Worm (Caenorhabditis elegans) whole organism, midembryonic: ENCODE data around the gene nlg-1.

Source experiments
- T22C8.4 ChIP-seq: fragments of 200-800 bp; sonication (Bioruptor generic); IDR thresholded peaks from 2 replicates; pipeline ENCODE4 v1.3.6; 2022; ENCODE audit warnings: missing genetic modification characterization, missing compliant biosample characterization
- cog-1 ChIP-seq: sonication (generic microtip); optimal IDR thresholded peaks from 2 replicates; lab custom pipeline; 2016; ENCODE audit warnings: missing genetic modification characterization, missing compliant biosample characterization
- flt-1 ChIP-seq: fragments of 200-800 bp; sonication (Bioruptor generic); IDR thresholded peaks from 2 replicates; pipeline ENCODE4 v1.3.6; 2022; ENCODE audit warnings: missing genetic modification characterization, missing compliant biosample characterization
- klf-2 ChIP-seq: fragments of 200-800 bp; sonication (Bioruptor generic); conservative IDR thresholded peaks from 2 replicates; pipeline ENCODE4 v1.3.6; 2022; ENCODE audit warnings: missing genetic modification reagents, missing genetic modification characterization, missing compliant biosample characterization
- med-1 ChIP-seq: sonication (generic microtip); optimal IDR thresholded peaks from 2 replicates; lab custom pipeline; 2017; ENCODE audit warnings: missing genetic modification characterization, mild to moderate bottlenecking, missing compliant biosample characterization, antibody characterized with exemption, missing genetic modification reagents; ENCODE audit not compliant: insufficient read depth
- ref-1 ChIP-seq: fragments of 200-800 bp; sonication (Bioruptor generic); conservative IDR thresholded peaks from 2 replicates; pipeline ENCODE4 v1.3.6; 2022; ENCODE audit warnings: missing genetic modification reagents, missing genetic modification characterization, missing compliant biosample characterization
- tab-1 ChIP-seq: fragments of 200-800 bp; sonication (Bioruptor generic); IDR thresholded peaks from 2 replicates; pipeline ENCODE4 v1.3.6; 2022; ENCODE audit warnings: missing genetic modification characterization, missing compliant biosample characterization
- ztf-23 ChIP-seq: fragments of 200-800 bp; sonication (Bioruptor generic); IDR thresholded peaks from 2 replicates; pipeline ENCODE4 v1.3.6; 2022; ENCODE audit warnings: missing genetic modification reagents, missing genetic modification characterization, missing compliant biosample characterization
- ztf-29 ChIP-seq: fragments of 200-800 bp; sonication (Bioruptor generic); IDR thresholded peaks from 2 replicates; pipeline ENCODE4 v1.3.6; 2022; ENCODE audit warnings: missing genetic modification reagents, missing genetic modification characterization, missing compliant biosample characterization

The nlg-1 gene

DNA sequence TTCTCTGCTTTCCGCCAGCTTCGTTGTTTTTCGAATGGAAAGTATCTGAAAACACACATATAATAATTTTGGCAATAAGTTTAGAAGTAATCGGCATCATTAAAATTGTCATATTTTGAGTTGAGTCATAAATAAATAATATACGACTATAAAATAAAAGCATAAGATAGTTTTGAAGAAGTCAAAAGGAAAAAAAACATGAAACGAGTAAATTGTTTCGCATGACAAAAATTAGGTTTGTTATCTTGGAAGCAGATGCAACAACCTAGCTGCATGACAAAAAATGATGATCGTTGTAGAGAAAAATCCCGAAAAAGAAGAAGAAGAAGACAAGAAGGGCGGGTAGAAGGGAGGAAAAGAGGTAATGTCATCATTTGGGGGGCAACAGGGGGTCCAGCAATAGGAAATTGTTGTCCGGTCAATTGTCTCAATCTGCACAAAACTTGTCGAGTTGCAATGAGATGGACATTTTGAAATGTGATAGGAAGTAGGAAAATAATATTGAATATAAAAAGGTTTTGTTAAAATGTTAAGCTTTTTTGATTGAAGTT lies at the start of gene nlg-1:
nlg-1 (minus strand) TSS at position 51 of the 551 bp plus-strand sequence.
- no peak for TF ChIP-seq ref-1 (GFP tag; lab: Robert Waterston, UW)
- no peak for TF ChIP-seq cog-1 (tag; lab: Kevin White, UChicago)
- no peak for TF ChIP-seq flt-1 (GFP tag; lab: Robert Waterston, UW)
- no peak for TF ChIP-seq klf-2 (GFP tag; lab: Robert Waterston, UW)
- TF ChIP-seq tab-1: no peak
- no peak for TF ChIP-seq ztf-29 (GFP tag; lab: Robert Waterston, UW)

- TF ChIP-seq ztf-23 (GFP tag; lab: Robert Waterston, UW): no peak
- TF ChIP-seq flt-1 (GFP tag; lab: Robert Waterston, UW): no peak
- no peak for TF ChIP-seq ztf-29 (GFP tag; lab: Robert Waterston, UW)
- no peak for TF ChIP-seq med-1 (GFP tag; lab: Kevin White, UChicago)
- no peak for TF ChIP-seq klf-2 (GFP tag; lab: Robert Waterston, UW)
- TF ChIP-seq cog-1 (tag; lab: Kevin White, UChicago): no peak
- no peak for TF ChIP-seq T22C8.4 (GFP tag; lab: Robert Waterston, UW)
- no peak for TF ChIP-seq tab-1
- no peak for TF ChIP-seq ref-1 (GFP tag; lab: Robert Waterston, UW)
Observed at ce11 chrX:13676892-13677291, 45.9 kb upstream of the nlg-1 start, which contains the start of gene gck-4. Gene gck-4, plus strand, starts transcription at chrX:13677192.

ce11 chrX:13675444-13675843 lies 44.5 kb upstream of the nlg-1 start:
- no peak for TF ChIP-seq ztf-29 (GFP tag; lab: Robert Waterston, UW)
- TF ChIP-seq flt-1 (GFP tag; lab: Robert Waterston, UW): 0 out of 2 replicates have a peak, but pooled peaks have one; percentile 7

DNA sequence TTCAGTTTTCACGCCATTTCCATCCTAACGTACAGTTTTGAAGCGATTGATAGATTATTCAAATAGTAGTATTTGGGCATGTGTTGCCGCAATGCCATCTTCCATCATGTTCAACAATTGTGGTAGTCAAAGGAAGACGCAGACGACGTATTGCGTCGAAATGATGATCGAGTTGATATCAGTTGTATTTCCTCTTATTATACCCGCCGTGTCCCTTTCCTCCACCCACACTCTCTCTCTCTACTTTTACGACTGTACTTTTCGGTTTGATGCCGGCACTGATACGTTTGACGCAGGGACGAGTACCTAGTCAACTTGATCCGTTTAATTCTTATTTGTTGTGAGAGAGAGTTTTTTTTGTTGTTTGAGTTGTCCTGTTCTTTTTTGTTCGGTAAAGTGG lies 41.6 kb upstream of the nlg-1 start:
- no peak for TF ChIP-seq klf-2 (GFP tag; lab: Robert Waterston, UW)
- no peak for TF ChIP-seq flt-1 (GFP tag; lab: Robert Waterston, UW)
- TF ChIP-seq med-1 (GFP tag; lab: Kevin White, UChicago): no peak
- no peak for TF ChIP-seq ref-1 (GFP tag; lab: Robert Waterston, UW)
- TF ChIP-seq ztf-23 (GFP tag; lab: Robert Waterston, UW): no peak
- TF ChIP-seq T22C8.4 (GFP tag; lab: Robert Waterston, UW): no peak
- TF ChIP-seq tab-1: no peak
- no peak for TF ChIP-seq cog-1 (tag; lab: Kevin White, UChicago)
- no peak for TF ChIP-seq ztf-29 (GFP tag; lab: Robert Waterston, UW)

DNA sequence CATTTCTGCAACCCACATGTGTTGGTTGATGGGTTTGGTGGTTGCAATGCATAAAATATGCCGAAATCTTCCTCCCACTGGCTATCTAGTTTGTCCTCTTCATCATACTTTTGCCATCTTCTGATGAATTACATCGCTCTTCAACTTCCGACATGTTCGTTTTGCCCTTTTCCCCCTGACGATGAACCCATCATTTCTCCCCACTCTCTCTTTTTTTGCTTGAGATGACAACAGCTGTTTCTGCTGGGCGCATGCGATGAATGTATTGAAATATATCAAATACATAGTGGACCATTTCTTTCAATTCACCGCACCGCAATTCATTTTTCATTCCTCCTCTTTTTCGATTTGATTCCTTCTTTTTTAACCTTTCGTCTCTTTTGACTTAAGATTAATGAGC lies 40.0 kb upstream of the nlg-1 start:
- no peak for TF ChIP-seq med-1 (GFP tag; lab: Kevin White, UChicago)
- TF ChIP-seq tab-1: no peak
- no peak for TF ChIP-seq flt-1 (GFP tag; lab: Robert Waterston, UW)
- no peak for TF ChIP-seq T22C8.4 (GFP tag; lab: Robert Waterston, UW)
- TF ChIP-seq ref-1 (GFP tag; lab: Robert Waterston, UW): no peak
- no peak for TF ChIP-seq ztf-29 (GFP tag; lab: Robert Waterston, UW)
- TF ChIP-seq cog-1 (tag; lab: Kevin White, UChicago): no peak
- no peak for TF ChIP-seq klf-2 (GFP tag; lab: Robert Waterston, UW)

DNA sequence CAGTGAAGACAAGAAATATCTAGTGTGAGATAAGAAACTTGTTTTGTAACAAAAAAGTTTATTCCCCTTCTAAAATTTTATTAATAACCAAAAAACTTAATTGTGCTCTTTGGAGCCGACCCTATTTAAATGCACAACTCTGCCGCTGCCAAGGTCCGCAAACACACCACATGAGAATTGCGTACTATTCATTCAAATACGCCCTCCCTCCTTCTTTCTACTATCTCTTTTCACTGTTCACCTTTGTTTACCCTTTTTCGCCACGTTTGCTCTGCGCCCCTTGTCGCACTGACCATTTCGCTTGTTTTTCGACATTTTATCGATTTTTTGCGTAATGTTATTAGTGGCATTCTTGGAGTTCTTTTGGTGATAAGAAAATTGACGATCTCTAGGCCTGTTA lies 38.7 kb upstream of the nlg-1 start:
- TF ChIP-seq ztf-23 (GFP tag; lab: Robert Waterston, UW) (no peak), tab-1 (no peak), ztf-29 (GFP tag; lab: Robert Waterston, UW) (no peak), klf-2 (GFP tag; lab: Robert Waterston, UW) (no peak), ref-1 (GFP tag; lab: Robert Waterston, UW) (no peak), flt-1 (GFP tag; lab: Robert Waterston, UW) (0 out of 2 replicates have a peak, but pooled peaks have one; percentile 46), T22C8.4 (GFP tag; lab: Robert Waterston, UW) (peak; percentile 61), cog-1 (tag; lab: Kevin White, UChicago) (peak; percentile 9), med-1 (GFP tag; lab: Kevin White, UChicago) (no peak)

DNA sequence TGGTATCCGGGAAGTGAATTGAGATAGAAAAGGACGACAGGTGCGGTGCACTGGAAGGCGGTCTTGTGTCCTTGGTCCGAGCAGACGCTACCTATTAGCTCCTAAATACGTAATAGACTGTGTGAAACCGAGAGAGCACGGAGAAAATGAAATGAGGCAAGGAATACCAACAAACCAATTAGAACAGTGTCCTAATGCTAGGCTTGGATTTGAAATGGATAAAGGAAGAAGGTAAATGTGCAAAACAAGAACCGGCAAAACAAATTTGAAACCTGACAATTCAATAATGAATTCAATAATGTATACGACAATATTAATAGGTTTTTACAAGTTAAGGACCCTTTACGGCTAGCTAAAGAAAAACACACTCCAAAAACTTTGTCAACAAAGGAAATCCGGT lies 37.8 kb upstream of the nlg-1 start, which contains the start of gene C04A11.2:
C04A11.2 (minus strand) TSS at position 101 of the 400 bp plus-strand sequence.
- no peak for TF ChIP-seq ref-1 (GFP tag; lab: Robert Waterston, UW)
- TF ChIP-seq ztf-23 (GFP tag; lab: Robert Waterston, UW): no peak
- no peak for TF ChIP-seq med-1 (GFP tag; lab: Kevin White, UChicago)
- TF ChIP-seq ztf-29 (GFP tag; lab: Robert Waterston, UW): no peak
- TF ChIP-seq T22C8.4 (GFP tag; lab: Robert Waterston, UW): no peak
- no peak for TF ChIP-seq flt-1 (GFP tag; lab: Robert Waterston, UW)
- TF ChIP-seq klf-2 (GFP tag; lab: Robert Waterston, UW): no peak
- no peak for TF ChIP-seq tab-1
- TF ChIP-seq cog-1 (tag; lab: Kevin White, UChicago): no peak

ce11 chrX:13666864-13667263 lies 35.9 kb upstream of the nlg-1 start:
- TF ChIP-seq T22C8.4 (GFP tag; lab: Robert Waterston, UW) (no peak), ref-1 (GFP tag; lab: Robert Waterston, UW) (no peak), ztf-23 (GFP tag; lab: Robert Waterston, UW) (no peak), med-1 (GFP tag; lab: Kevin White, UChicago) (no peak), flt-1 (GFP tag; lab: Robert Waterston, UW) (no peak), tab-1 (no peak), klf-2 (GFP tag; lab: Robert Waterston, UW) (no peak), ztf-29 (GFP tag; lab: Robert Waterston, UW) (no peak), cog-1 (tag; lab: Kevin White, UChicago) (no peak)

DNA sequence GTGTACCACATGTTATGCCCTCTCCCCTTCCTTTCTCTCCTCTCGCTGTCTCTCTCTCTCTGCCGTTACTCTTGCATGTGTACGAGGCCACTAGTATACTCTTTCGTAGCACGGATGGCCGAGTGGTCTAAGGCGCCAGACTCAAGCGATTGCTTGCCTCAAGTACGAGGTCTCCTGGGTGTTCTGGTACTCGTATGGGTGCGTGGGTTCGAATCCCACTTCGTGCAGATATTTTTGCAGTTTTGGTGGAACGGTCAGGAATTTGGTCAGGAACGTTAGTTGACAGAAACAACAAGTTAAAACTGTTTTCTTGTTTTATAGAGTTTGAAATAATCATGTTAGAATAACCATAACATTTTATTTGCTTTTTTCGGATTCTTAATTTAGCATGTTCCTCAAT lies 34.5 kb upstream of the nlg-1 start:
- peak; percentile 98 for TF ChIP-seq cog-1 (tag; lab: Kevin White, UChicago)
- TF ChIP-seq ztf-23 (GFP tag; lab: Robert Waterston, UW): peak; percentile 98
- peak; percentile 98 for TF ChIP-seq ref-1 (GFP tag; lab: Robert Waterston, UW)
- peak; percentile 86 for TF ChIP-seq med-1 (GFP tag; lab: Kevin White, UChicago)
- TF ChIP-seq T22C8.4 (GFP tag; lab: Robert Waterston, UW): peak; percentile 99
- peak; percentile 99 for TF ChIP-seq klf-2 (GFP tag; lab: Robert Waterston, UW)
- TF ChIP-seq flt-1 (GFP tag; lab: Robert Waterston, UW): peak; percentile 99
- peak; percentile 99 for TF ChIP-seq ztf-29 (GFP tag; lab: Robert Waterston, UW)
- TF ChIP-seq tab-1: peak; percentile 100
